Fruit fly (Drosophila melanogaster) whole organism, wandering third instar larva: ENCODE results near the gene CG15561.

Experiments
- Abd-B ChIP-seq: fragments of >200 bp; optimal IDR thresholded peaks from 2 replicates; lab custom pipeline; 2017; ENCODE audit warnings: missing biosample characterization, missing genetic modification characterization
- CG32264 ChIP-seq: fragments of 200-800 bp; sonication (Bioruptor generic); optimal IDR thresholded peaks from 2 replicates; lab custom pipeline; 2016; ENCODE audit warnings: missing biosample characterization, missing genetic modification characterization
- CG9705 ChIP-seq: fragments of 200-800 bp; sonication (Bioruptor generic); optimal IDR thresholded peaks from 2 replicates; lab custom pipeline; 2018; ENCODE audit warnings: missing biosample characterization, mild to moderate bottlenecking, missing genetic modification characterization
- Dfd ChIP-seq: fragments of >200 bp; optimal IDR thresholded peaks from 2 replicates; lab custom pipeline; 2017; ENCODE audit warnings: missing biosample characterization, missing genetic modification characterization
- Dif ChIP-seq: fragments of 200-275, 200-300 bp; sonication (Bioruptor generic); optimal IDR thresholded peaks from 2 replicates; lab custom pipeline; 2018; ENCODE audit warnings: missing biosample characterization, missing genetic modification characterization; ENCODE audit not compliant: partially characterized antibody
- GATAd ChIP-seq: sonication (Bioruptor generic); optimal IDR thresholded peaks from 2 replicates; lab custom pipeline; 2016; ENCODE audit warnings: missing biosample characterization, missing genetic modification characterization
- HLH106 ChIP-seq: fragments of 200-800 bp; optimal IDR thresholded peaks from 3 replicates; lab custom pipeline; 2019; ENCODE audit warnings: missing biosample characterization, mild to moderate bottlenecking, missing genetic modification characterization, moderate library complexity
- Hnf4 ChIP-seq: fragments of 200-800 bp; sonication (Bioruptor generic); optimal IDR thresholded peaks from 2 replicates; lab custom pipeline; 2016; ENCODE audit warnings: missing biosample characterization, mild to moderate bottlenecking, missing genetic modification characterization
- Hr78 ChIP-seq: fragments of >200 bp; optimal IDR thresholded peaks from 2 replicates; lab custom pipeline; 2017; ENCODE audit warnings: missing biosample characterization, missing genetic modification characterization
- Hr83 ChIP-seq: fragments of 200-300 bp; sonication (Bioruptor generic); optimal IDR thresholded peaks from 2 replicates; lab custom pipeline; 2016; ENCODE audit warnings: missing biosample characterization, mild to moderate bottlenecking, missing genetic modification characterization, moderate library complexity; ENCODE audit not compliant: poor library complexity, severe bottlenecking
- Jra ChIP-seq: sonication (Bioruptor generic); optimal IDR thresholded peaks from 2 replicates; lab custom pipeline; 2016; ENCODE audit warnings: missing biosample characterization, missing genetic modification characterization
- Mio ChIP-seq: sonication (Bioruptor generic); optimal IDR thresholded peaks from 2 replicates; lab custom pipeline; 2016; ENCODE audit warnings: missing biosample characterization, missing genetic modification characterization
- Myc ChIP-seq: fragments of >200 bp; optimal IDR thresholded peaks from 2 replicates; lab custom pipeline; 2017
- N ChIP-seq: fragments of >200 bp; optimal IDR thresholded peaks from 2 replicates; lab custom pipeline; 2018; ENCODE audit warnings: missing biosample characterization, missing external identifiers, missing genetic modification characterization
- OdsH ChIP-seq: fragments of 200-800 bp; sonication (Bioruptor generic); optimal IDR thresholded peaks from 2 replicates; lab custom pipeline; 2016; ENCODE audit warnings: missing biosample characterization, mild to moderate bottlenecking, missing genetic modification characterization
- Rel ChIP-seq, 2 experiments: fragments of 200-800 bp; sonication (Bioruptor generic) in 1 of 2; optimal IDR thresholded peaks; 2 replicates in 1 of 2; 3 replicates in 1 of 2; lab custom pipeline; 2016 to 2019; ENCODE audit warnings: mild to moderate bottlenecking in 2 of 2, missing biosample characterization in 2 of 2, missing genetic modification characterization in 2 of 2, moderate library complexity in 1 of 2
- Sp1 ChIP-seq: fragments of 200-800 bp; sonication (Bioruptor generic); optimal IDR thresholded peaks from 3 replicates; lab custom pipeline; 2019; ENCODE audit warnings: missing biosample characterization, mild to moderate bottlenecking, missing genetic modification characterization, moderate library complexity
- Vsx2 ChIP-seq: fragments of 200-300, 225-300 bp; sonication (Bioruptor generic); optimal IDR thresholded peaks from 2 replicates; lab custom pipeline; 2018; ENCODE audit warnings: missing biosample characterization, missing genetic modification characterization; ENCODE audit not compliant: partially characterized antibody
- br ChIP-seq: fragments of 200-800 bp; sonication (Bioruptor generic); optimal IDR thresholded peaks from 2 replicates; lab custom pipeline; 2016; ENCODE audit warnings: missing biosample characterization, missing genetic modification characterization
- brk ChIP-seq: fragments of 200-800 bp; sonication (Bioruptor generic); optimal IDR thresholded peaks from 2 replicates; lab custom pipeline; 2016; ENCODE audit warnings: missing biosample characterization, mild to moderate bottlenecking, missing genetic modification characterization
- dl ChIP-seq, 2 experiments: fragments of 175-275, 200-275 bp in 1 of 2; fragments of 200-275 bp in 1 of 2; sonication (Bioruptor generic); optimal IDR thresholded peaks; lab custom pipeline; 2018; ENCODE audit warnings: mild to moderate bottlenecking in 2 of 2, missing biosample characterization in 2 of 2, missing genetic modification characterization in 2 of 2, moderate library complexity in 2 of 2; ENCODE audit not compliant: partially characterized antibody in 2 of 2, insufficient read depth in 1 of 2
- dmrt93B ChIP-seq: fragments of 200-800 bp; sonication (Bioruptor generic); optimal IDR thresholded peaks from 2 replicates; lab custom pipeline; 2018; ENCODE audit warnings: missing biosample characterization, mild to moderate bottlenecking, missing genetic modification characterization
- dsf ChIP-seq: sonication (Bioruptor generic); optimal IDR thresholded peaks from 2 replicates; lab custom pipeline; 2016; ENCODE audit warnings: missing biosample characterization, missing genetic modification characterization, borderline replicate concordance
- ey ChIP-seq: fragments of 200-800 bp; sonication (Bioruptor generic); optimal IDR thresholded peaks from 2 replicates; lab custom pipeline; 2016; ENCODE audit warnings: missing biosample characterization, missing genetic modification characterization
- foxo ChIP-seq, 2 experiments: fragments of 200-800 bp; sonication (Bioruptor generic); optimal IDR thresholded peaks; 2 replicates in 1 of 2; 3 replicates in 1 of 2; lab custom pipeline; 2016 to 2017; ENCODE audit warnings: missing biosample characterization in 2 of 2, missing genetic modification characterization in 2 of 2
- fru ChIP-seq: fragments of 200-800 bp; sonication (Bioruptor generic); optimal IDR thresholded peaks from 3 replicates; lab custom pipeline; 2016; ENCODE audit warnings: missing biosample characterization, mild to moderate bottlenecking, missing genetic modification characterization
- h ChIP-seq: fragments of 200-800 bp; sonication (Bioruptor generic); optimal IDR thresholded peaks from 3 replicates; lab custom pipeline; 2016; ENCODE audit warnings: missing biosample characterization, mild to moderate bottlenecking, missing genetic modification characterization
- jim ChIP-seq: fragments of 175-275, 200-325 bp; sonication (Bioruptor generic); optimal IDR thresholded peaks from 2 replicates; lab custom pipeline; 2016; ENCODE audit warnings: missing biosample characterization, mild to moderate bottlenecking, missing genetic modification characterization
- lola ChIP-seq: fragments of >200 bp; optimal IDR thresholded peaks from 2 replicates; lab custom pipeline; 2017; ENCODE audit warnings: missing biosample characterization, missing genetic modification characterization
- pan ChIP-seq: fragments of >200 bp; optimal IDR thresholded peaks from 2 replicates; lab custom pipeline; 2017
- psq ChIP-seq: fragments of 200-800 bp; sonication (Bioruptor generic); optimal IDR thresholded peaks from 3 replicates; lab custom pipeline; 2017; ENCODE audit warnings: missing biosample characterization, mild to moderate bottlenecking, missing genetic modification characterization, moderate library complexity
- rgr ChIP-seq: fragments of 200-800 bp; sonication (Bioruptor generic); optimal IDR thresholded peaks from 3 replicates; lab custom pipeline; 2016; ENCODE audit warnings: missing biosample characterization, mild to moderate bottlenecking, missing genetic modification characterization
- sage ChIP-seq: fragments of 200-800 bp; sonication (Bioruptor generic); optimal IDR thresholded peaks from 2 replicates; lab custom pipeline; 2016; ENCODE audit warnings: missing biosample characterization, mild to moderate bottlenecking, missing genetic modification characterization
- sv ChIP-seq: fragments of 200-800 bp; sonication (Bioruptor generic); optimal IDR thresholded peaks from 3 replicates; lab custom pipeline; 2016; ENCODE audit warnings: missing biosample characterization, missing genetic modification characterization
- tai ChIP-seq: sonication (Bioruptor generic); optimal IDR thresholded peaks from 2 replicates; lab custom pipeline; 2016; ENCODE audit warnings: missing biosample characterization, missing genetic modification characterization
- usp ChIP-seq: fragments of >200 bp; optimal IDR thresholded peaks from 2 replicates; lab custom pipeline; 2017; ENCODE audit warnings: missing biosample characterization, missing genetic modification characterization
- woc ChIP-seq: sonication (Bioruptor generic); optimal IDR thresholded peaks from 2 replicates; lab custom pipeline; 2016; ENCODE audit warnings: missing biosample characterization, mild to moderate bottlenecking, missing genetic modification characterization

CG15561 gene

dm6 chr3R:31223971-31224860, 8.5 kb upstream of the CG15561 start:
- TF ChIP-seq Dif (no peak), Rel (GFP tag; optimal IDR thresholded peaks at IDR 0.05; lab: Kevin White, UChicago) (no peak), Rel (tag; optimal IDR thresholded peaks at IDR 0.05; lab: Kevin White, UChicago) (peak; percentile 38), OdsH (GFP tag; lab: Kevin White, UChicago) (peak; percentile 26), Jra (GFP tag; lab: Kevin White, UChicago) (peak; percentile 37), sage (GFP tag; lab: Kevin White, UChicago) (peak; percentile 3), psq (GFP tag; lab: Kevin White, UChicago) (peak; percentile 4)
- TF ChIP-seq, all 38 proteins: peak for 5

- no peak for TF ChIP-seq GATAd (GFP tag; lab: Kevin White, UChicago)
- no peak for TF ChIP-seq Dfd (GFP tag; lab: Kevin White, UChicago)
- TF ChIP-seq Dif: no peak
- TF ChIP-seq OdsH (GFP tag; lab: Kevin White, UChicago): no peak
- no peak for TF ChIP-seq Hnf4 (GFP tag; lab: Kevin White, UChicago)
- no peak for TF ChIP-seq Jra (GFP tag; lab: Kevin White, UChicago)
- no peak for TF ChIP-seq br
- TF ChIP-seq rgr (GFP tag; lab: Kevin White, UChicago): no peak
- no peak for TF ChIP-seq jim (GFP tag; lab: Kevin White, UChicago)
- TF ChIP-seq tai: no peak
- no peak for TF ChIP-seq Rel (GFP tag; optimal IDR thresholded peaks at IDR 0.05; lab: Kevin White, UChicago)
- TF ChIP-seq Rel (tag; optimal IDR thresholded peaks at IDR 0.05; lab: Kevin White, UChicago): no peak
- TF ChIP-seq dsf (GFP tag; lab: Kevin White, UChicago): no peak
- TF ChIP-seq HLH106: no peak
- TF ChIP-seq pan (lab: Kevin White, UChicago): no peak
- TF ChIP-seq h (GFP tag; lab: Kevin White, UChicago): no peak
- no peak for TF ChIP-seq ey (GFP tag; lab: Kevin White, UChicago)
Measured at dm6 chr3R:31222890-31223569, 7.3 kb upstream of the CG15561 start.

dm6 chr3R:31222125-31222889, 6.6 kb upstream of the CG15561 start:
- TF ChIP-seq rgr (GFP tag; lab: Kevin White, UChicago): peak; percentile 72
- TF ChIP-seq Dfd (GFP tag; lab: Kevin White, UChicago): no peak
- no peak for TF ChIP-seq pan (lab: Kevin White, UChicago)
- TF ChIP-seq sage (GFP tag; lab: Kevin White, UChicago): no peak
- no peak for TF ChIP-seq usp (GFP tag; lab: Kevin White, UChicago)
- no peak for TF ChIP-seq dsf (GFP tag; lab: Kevin White, UChicago)
- TF ChIP-seq Hr78 (GFP tag; lab: Kevin White, UChicago): no peak
- no peak for TF ChIP-seq lola (GFP tag; lab: Kevin White, UChicago)
- TF ChIP-seq CG32264 (GFP tag; lab: Kevin White, UChicago): peak; percentile 8
- peak; percentile 70 for TF ChIP-seq br
- no peak for TF ChIP-seq Mio (GFP tag; lab: Kevin White, UChicago)
- TF ChIP-seq Hnf4 (GFP tag; lab: Kevin White, UChicago): peak; percentile 46
- peak; percentile 50 for TF ChIP-seq woc (GFP tag; lab: Kevin White, UChicago)
- TF ChIP-seq jim (GFP tag; lab: Kevin White, UChicago): no peak
- no peak for TF ChIP-seq N
- TF ChIP-seq Myc (lab: Kevin White, UChicago): no peak
- TF ChIP-seq brk: no peak
- TF ChIP-seq CG9705 (GFP tag; lab: Kevin White, UChicago): peak; percentile 20
- TF ChIP-seq ey (GFP tag; lab: Kevin White, UChicago): peak; percentile 72
- peak; percentile 58 for TF ChIP-seq HLH106
- TF ChIP-seq dl (GFP tag; optimal IDR thresholded peaks at IDR 0.05; lab: Kevin White, UChicago; ENCODE audit: insufficient read depth in 1 of 2, partially characterized antibody in 2 of 2): no peak
- TF ChIP-seq sv: peak; percentile 56
- TF ChIP-seq foxo (GFP tag; optimal IDR thresholded peaks at IDR 0.05; lab: Kevin White, UChicago): peak in 1 of 2 experiments; percentile 77
- peak; percentile 60 for TF ChIP-seq Sp1
- no peak for TF ChIP-seq Abd-B
- TF ChIP-seq Rel (GFP tag; optimal IDR thresholded peaks at IDR 0.05; lab: Kevin White, UChicago): no peak
- TF ChIP-seq Rel (tag; optimal IDR thresholded peaks at IDR 0.05; lab: Kevin White, UChicago): no peak
- TF ChIP-seq psq (GFP tag; lab: Kevin White, UChicago): peak; percentile 49
- no peak for TF ChIP-seq Dif
- no peak for TF ChIP-seq Vsx2 (GFP tag; lab: Kevin White, UChicago)
- peak; percentile 80 for TF ChIP-seq fru (GFP tag; lab: Kevin White, UChicago)
- TF ChIP-seq Hr83: no peak
- TF ChIP-seq Jra (GFP tag; lab: Kevin White, UChicago): no peak
- peak; percentile 47 for TF ChIP-seq dmrt93B (GFP tag; lab: Kevin White, UChicago)
- peak; percentile 61 for TF ChIP-seq OdsH (GFP tag; lab: Kevin White, UChicago)
- TF ChIP-seq GATAd (GFP tag; lab: Kevin White, UChicago): no peak
- peak; percentile 83 for TF ChIP-seq h (GFP tag; lab: Kevin White, UChicago)
